Worm (Caenorhabditis elegans) whole organism, late embryonic: Measurements from ENCODE around the gene T12A7.9.

ENCODE experiments used
- K09A11.1 ChIP-seq: sonication (generic microtip); optimal IDR thresholded peaks from 2 replicates; lab custom pipeline; 2017; ENCODE audit warnings: antibody characterized with exemption, mild to moderate bottlenecking, missing genetic modification characterization, missing compliant biosample characterization; ENCODE audit not compliant: insufficient read depth
- ahr-1 ChIP-seq: sonication (generic microtip); optimal IDR thresholded peaks from 2 replicates; lab custom pipeline; 2016; ENCODE audit warnings: missing genetic modification characterization, missing compliant biosample characterization
- ceh-24 ChIP-seq: sonication (generic microtip); optimal IDR thresholded peaks from 2 replicates; lab custom pipeline; 2016; ENCODE audit warnings: mild to moderate bottlenecking, missing genetic modification characterization, missing compliant biosample characterization
- hlh-30 ChIP-seq: sonication (generic microtip); optimal IDR thresholded peaks from 2 replicates; lab custom pipeline; 2017; ENCODE audit warnings: antibody characterized with exemption, missing genetic modification characterization, missing compliant biosample characterization; ENCODE audit not compliant: insufficient read depth
- lim-6 ChIP-seq: sonication (generic microtip); optimal IDR thresholded peaks from 2 replicates; lab custom pipeline; 2016; ENCODE audit warnings: missing genetic modification characterization, missing compliant biosample characterization
- nhr-11 ChIP-seq: fragments of 150-350 bp; optimal IDR thresholded peaks from 2 replicates; lab custom pipeline; 2014; ENCODE audit warnings: missing biosample characterization, missing genetic modification characterization
- pat-9 ChIP-seq: fragments of 200-800 bp; sonication (Bioruptor generic); optimal IDR thresholded peaks from 2 replicates; lab custom pipeline; 2018; ENCODE audit warnings: mild to moderate bottlenecking, missing genetic modification characterization, moderate library complexity, missing compliant biosample characterization
- pros-1 ChIP-seq: fragments of 150-350 bp; optimal IDR thresholded peaks from 2 replicates; lab custom pipeline; 2014; ENCODE audit warnings: missing biosample characterization, missing genetic modification reagents, missing genetic modification characterization
- sox-4 ChIP-seq: sonication (generic microtip); optimal IDR thresholded peaks from 2 replicates; lab custom pipeline; 2017; ENCODE audit warnings: mild to moderate bottlenecking, missing genetic modification characterization, inconsistent platforms, missing compliant biosample characterization
- tbx-2 ChIP-seq: sonication (generic microtip); optimal IDR thresholded peaks from 2 replicates; lab custom pipeline; 2016; ENCODE audit warnings: missing genetic modification characterization, missing compliant biosample characterization
- unc-3 ChIP-seq, 2 experiments: fragments of 200-800 bp in 1 of 2; sonication (Bioruptor generic) in 1 of 2; sonication (generic microtip) in 1 of 2; conservative IDR thresholded peaks in 1 of 2; optimal IDR thresholded peaks in 1 of 2; 2 replicates each; pipeline versions ENCODE4 v1.3.6 to Lab custom; 2016 to 2022; ENCODE audit warnings: missing compliant biosample characterization in 2 of 2, missing genetic modification characterization in 2 of 2, missing genetic modification reagents in 1 of 2
- unc-55 ChIP-seq: sonication (generic microtip); optimal IDR thresholded peaks from 2 replicates; lab custom pipeline; 2017; ENCODE audit warnings: missing biosample characterization, missing genetic modification reagents, missing genetic modification characterization
- unc-86 ChIP-seq: sonication (generic microtip); optimal IDR thresholded peaks from 2 replicates; lab custom pipeline; 2016; ENCODE audit warnings: missing genetic modification characterization, missing compliant biosample characterization

DNA sequence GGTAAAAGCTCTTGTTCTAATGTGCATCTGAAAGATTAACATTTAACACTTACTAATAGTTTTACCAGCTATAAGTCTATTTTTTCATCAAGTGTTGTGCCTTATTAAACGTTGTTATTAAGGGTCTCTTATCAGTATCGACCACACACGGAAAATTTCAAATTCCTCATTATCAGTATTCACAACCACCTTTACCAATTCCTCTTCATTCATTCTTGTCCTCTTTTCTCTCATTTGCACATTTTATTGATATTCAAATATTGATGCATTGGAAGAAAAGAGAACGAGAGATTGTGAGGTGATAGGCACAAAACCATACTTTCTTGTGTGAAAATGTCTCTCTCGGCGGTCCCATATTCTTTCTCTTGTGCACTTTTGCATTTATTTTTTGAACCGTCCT is 33.9 kb downstream of the T12A7.9 start:
- TF ChIP-seq pros-1 (tag; lab: Kevin White, UChicago) (no peak), unc-55 (GFP tag; lab: Kevin White, UChicago) (no peak), ahr-1 (tag; lab: Kevin White, UChicago) (no peak), sox-4 (no peak), nhr-11 (no peak), unc-86 (no peak), unc-3 (GFP tag; conservative IDR thresholded peaks at IDR 0.05; lab: Robert Waterston, UW) (no peak), unc-3 (tag; optimal IDR thresholded peaks at IDR 0.05; lab: Kevin White, UChicago) (no peak), K09A11.1 (tag; lab: Kevin White, UChicago) (no peak), pat-9 (tag; lab: Kevin White, UChicago) (no peak), hlh-30 (tag; lab: Kevin White, UChicago) (no peak), tbx-2 (tag; lab: Kevin White, UChicago) (no peak), lim-6 (tag; lab: Kevin White, UChicago) (no peak), ceh-24 (no peak)
